Fruit fly (Drosophila melanogaster) whole organism, adult: ENCODE data around the gene Gba1b.

Experiments
- kay ChIP-seq: fragments of 200-800 bp; sonication (Bioruptor generic); peaks from one replicate; lab custom pipeline; 2016; ENCODE audit warnings: missing biosample characterization, missing genetic modification characterization, borderline replicate concordance
- toe ChIP-seq: fragments of 200-800 bp; sonication (Bioruptor generic); optimal IDR thresholded peaks from 2 replicates; lab custom pipeline; 2016; ENCODE audit warnings: missing biosample characterization, missing genetic modification characterization

dm6 chr3R:23733771-23734170 lies 29.2 kb downstream of the Gba1b start:
- no peak for TF ChIP-seq toe (GFP tag; lab: Kevin White, UChicago)
- no peak for TF ChIP-seq kay (GFP tag; lab: Kevin White, UChicago)
